Worm (Caenorhabditis elegans) whole organism, L2 larva: ENCODE results near the gene Y57E12AL.6.

ENCODE experiments used
- C34F6.9 ChIP-seq: fragments of 150-350 bp; optimal IDR thresholded peaks from 2 replicates; lab custom pipeline; 2014; ENCODE audit warnings: missing biosample characterization, missing genetic modification characterization
- F13H6.1 ChIP-seq: sonication (generic microtip); optimal IDR thresholded peaks from 2 replicates; lab custom pipeline; 2016; ENCODE audit warnings: missing genetic modification characterization, missing compliant biosample characterization
- R02D3.7 ChIP-seq: fragments of 150-350 bp; optimal IDR thresholded peaks from 2 replicates; lab custom pipeline; 2014; ENCODE audit warnings: missing biosample characterization, missing genetic modification characterization
- Y55F3AM.14 ChIP-seq: fragments of 200-800 bp; sonication (Bioruptor generic); optimal IDR thresholded peaks from 2 replicates; lab custom pipeline; 2018; ENCODE audit warnings: mild to moderate bottlenecking, missing genetic modification characterization, missing compliant biosample characterization
- ZK546.5 ChIP-seq: sonication (generic microtip); optimal IDR thresholded peaks from 2 replicates; lab custom pipeline; 2017; ENCODE audit warnings: missing biosample characterization, missing genetic modification characterization
- alr-1 ChIP-seq: fragments of 150-350 bp; optimal IDR thresholded peaks from 2 replicates; lab custom pipeline; 2014; ENCODE audit warnings: missing biosample characterization, missing genetic modification characterization
- aly-2 ChIP-seq: fragments of 150-350 bp; optimal IDR thresholded peaks from 2 replicates; lab custom pipeline; 2014; ENCODE audit warnings: missing biosample characterization, missing genetic modification characterization
- ama-1 ChIP-seq: fragments of 150-350 bp; optimal IDR thresholded peaks from 2 replicates; lab custom pipeline; 2018; ENCODE audit warnings: inconsistent platforms
- blmp-1 ChIP-seq: sonication (generic microtip); optimal IDR thresholded peaks from 2 replicates; lab custom pipeline; 2017; ENCODE audit warnings: missing genetic modification characterization, mild to moderate bottlenecking, missing compliant biosample characterization, antibody characterized with exemption, moderate library complexity; ENCODE audit not compliant: insufficient read depth
- ceh-16 ChIP-seq: fragments of 150-350 bp; optimal IDR thresholded peaks from 2 replicates; lab custom pipeline; 2014; ENCODE audit warnings: missing biosample characterization, missing genetic modification characterization
- ceh-82 ChIP-seq: fragments of 150-350 bp; optimal IDR thresholded peaks from 2 replicates; lab custom pipeline; 2014; ENCODE audit warnings: missing biosample characterization, missing genetic modification characterization
- crh-2 ChIP-seq: sonication (generic microtip); optimal IDR thresholded peaks from 2 replicates; lab custom pipeline; 2017; ENCODE audit warnings: missing biosample characterization, missing genetic modification characterization
- dmd-4 ChIP-seq: sonication (generic microtip); optimal IDR thresholded peaks from 2 replicates; lab custom pipeline; 2017; ENCODE audit warnings: missing biosample characterization, missing genetic modification characterization
- egl-27 ChIP-seq: sonication (generic microtip); optimal IDR thresholded peaks from 3 replicates; lab custom pipeline; 2017; ENCODE audit warnings: missing biosample characterization, missing genetic modification reagents, missing genetic modification characterization
- elt-1 ChIP-seq: fragments of 150-350 bp; optimal IDR thresholded peaks from 2 replicates; lab custom pipeline; 2014; ENCODE audit warnings: missing biosample characterization, missing genetic modification characterization
- elt-3 ChIP-seq: sonication (generic microtip); optimal IDR thresholded peaks from 2 replicates; lab custom pipeline; 2017; ENCODE audit warnings: missing biosample characterization, missing genetic modification characterization
- fos-1 ChIP-seq: fragments of 150-350 bp; optimal IDR thresholded peaks from 2 replicates; lab custom pipeline; 2014; ENCODE audit warnings: missing biosample characterization, missing genetic modification characterization
- gmeb-1 ChIP-seq: fragments of 150-350 bp; optimal IDR thresholded peaks from 2 replicates; lab custom pipeline; 2014; ENCODE audit warnings: missing biosample characterization, missing genetic modification characterization
- lin-11 ChIP-seq: fragments of 150-350 bp; sonication (generic microtip); optimal IDR thresholded peaks from 2 replicates; lab custom pipeline; 2014; ENCODE audit warnings: missing biosample characterization, missing genetic modification characterization, inconsistent platforms, mixed read lengths
- lin-13 ChIP-seq: fragments of 150-350 bp; optimal IDR thresholded peaks from 2 replicates; lab custom pipeline; 2014; ENCODE audit warnings: missing biosample characterization, missing genetic modification reagents, missing genetic modification characterization
- lin-39 ChIP-seq: fragments of 150-350 bp; optimal IDR thresholded peaks from 2 replicates; lab custom pipeline; 2014; ENCODE audit warnings: missing biosample characterization, missing genetic modification reagents, missing genetic modification characterization
- lsy-2 ChIP-seq, 2 experiments: fragments of 150-350 bp in 1 of 2; sonication (generic microtip) in 1 of 2; optimal IDR thresholded peaks; 2 replicates each; lab custom pipeline; 2014 to 2017; ENCODE audit warnings: missing biosample characterization in 2 of 2, missing genetic modification characterization in 2 of 2
- mab-5 ChIP-seq: fragments of 150-350 bp; optimal IDR thresholded peaks from 2 replicates; lab custom pipeline; 2014; ENCODE audit warnings: missing biosample characterization, missing genetic modification characterization
- mbf-1 ChIP-seq: sonication (generic microtip); optimal IDR thresholded peaks from 2 replicates; lab custom pipeline; 2017; ENCODE audit warnings: missing biosample characterization, missing genetic modification characterization
- mdl-1 ChIP-seq, 2 experiments: fragments of 150-350 bp in 1 of 2; sonication (generic microtip) in 1 of 2; optimal IDR thresholded peaks; 2 replicates each; lab custom pipeline; 2017; ENCODE audit warnings: missing biosample characterization in 2 of 2, missing genetic modification characterization in 2 of 2
- nhr-10 ChIP-seq: sonication (generic microtip); optimal IDR thresholded peaks from 2 replicates; lab custom pipeline; 2017; ENCODE audit warnings: missing biosample characterization, missing genetic modification characterization
- nhr-11 ChIP-seq: fragments of 150-350 bp; optimal IDR thresholded peaks from 2 replicates; lab custom pipeline; 2014; ENCODE audit warnings: missing biosample characterization, missing genetic modification characterization
- nhr-12 ChIP-seq: fragments of 150-350 bp; optimal IDR thresholded peaks from 2 replicates; lab custom pipeline; 2014; ENCODE audit warnings: missing biosample characterization, missing genetic modification characterization
- nhr-129 ChIP-seq: fragments of 150-350 bp; optimal IDR thresholded peaks from 2 replicates; lab custom pipeline; 2014; ENCODE audit warnings: missing biosample characterization, missing genetic modification characterization
- nhr-21 ChIP-seq: fragments of 150-350 bp; optimal IDR thresholded peaks from 2 replicates; lab custom pipeline; 2014; ENCODE audit warnings: missing biosample characterization, missing genetic modification characterization
- nhr-23 ChIP-seq: fragments of 150-350 bp; optimal IDR thresholded peaks from 2 replicates; lab custom pipeline; 2014; ENCODE audit warnings: missing biosample characterization, missing genetic modification reagents, missing genetic modification characterization
- nhr-237 ChIP-seq: fragments of 150-350 bp; optimal IDR thresholded peaks from 2 replicates; lab custom pipeline; 2014; ENCODE audit warnings: missing biosample characterization, missing genetic modification characterization
- nhr-25 ChIP-seq: fragments of 150-350 bp; sonication (generic microtip); optimal IDR thresholded peaks from 3 replicates; lab custom pipeline; 2014; ENCODE audit warnings: missing biosample characterization, missing genetic modification characterization
- nhr-6 ChIP-seq: fragments of 150-350 bp; optimal IDR thresholded peaks from 2 replicates; lab custom pipeline; 2014; ENCODE audit warnings: missing biosample characterization, missing genetic modification characterization
- nhr-77 ChIP-seq: fragments of 150-350 bp; optimal IDR thresholded peaks from 2 replicates; lab custom pipeline; 2014; ENCODE audit warnings: missing biosample characterization, missing genetic modification characterization
- peb-1 ChIP-seq: fragments of 150-350 bp; optimal IDR thresholded peaks from 2 replicates; lab custom pipeline; 2014; ENCODE audit warnings: missing biosample characterization, missing genetic modification characterization
- sem-4 ChIP-seq: fragments of 150-350 bp; optimal IDR thresholded peaks from 2 replicates; lab custom pipeline; 2014; ENCODE audit warnings: missing biosample characterization, missing genetic modification reagents, missing genetic modification characterization
- skn-1 ChIP-seq: sonication (generic microtip); optimal IDR thresholded peaks from 2 replicates; lab custom pipeline; 2017; ENCODE audit warnings: missing biosample characterization, missing genetic modification characterization
- sma-3 ChIP-seq: sonication (generic microtip); optimal IDR thresholded peaks from 2 replicates; lab custom pipeline; 2016; ENCODE audit warnings: missing genetic modification reagents, missing genetic modification characterization, missing compliant biosample characterization
- sma-9 ChIP-seq, 2 experiments: fragments of 150-350 bp in 1 of 2; sonication (generic microtip) in 1 of 2; optimal IDR thresholded peaks; 2 replicates each; lab custom pipeline; 2014 to 2016; ENCODE audit warnings: missing genetic modification characterization in 2 of 2, mild to moderate bottlenecking in 1 of 2, missing biosample characterization in 1 of 2, missing compliant biosample characterization in 1 of 2, missing genetic modification reagents in 1 of 2, moderate library complexity in 1 of 2
- snpc-4 ChIP-seq: fragments of 150-350 bp; optimal IDR thresholded peaks from 2 replicates; lab custom pipeline; 2014; ENCODE audit warnings: missing biosample characterization, missing genetic modification characterization
- unc-39 ChIP-seq: fragments of 150-350 bp; optimal IDR thresholded peaks from 2 replicates; lab custom pipeline; 2014; ENCODE audit warnings: missing biosample characterization, missing genetic modification characterization
- unc-55 ChIP-seq: fragments of 150-350 bp; sonication (generic microtip); optimal IDR thresholded peaks from 3 replicates; lab custom pipeline; 2014; ENCODE audit warnings: missing biosample characterization, missing genetic modification reagents, missing genetic modification characterization
- unc-62 ChIP-seq: fragments of 150-350 bp; optimal IDR thresholded peaks from 2 replicates; lab custom pipeline; 2014; ENCODE audit warnings: missing biosample characterization, missing genetic modification reagents, missing genetic modification characterization
- zag-1 ChIP-seq: fragments of 150-350 bp; optimal IDR thresholded peaks from 2 replicates; lab custom pipeline; 2014; ENCODE audit warnings: missing biosample characterization, missing genetic modification characterization
- ztf-1 ChIP-seq: fragments of 200-800 bp; sonication (Bioruptor generic); conservative IDR thresholded peaks from 2 replicates; pipeline ENCODE4 v1.3.6; 2022; ENCODE audit warnings: missing genetic modification characterization, missing compliant biosample characterization
- ztf-11 ChIP-seq: sonication (generic microtip); optimal IDR thresholded peaks from 2 replicates; lab custom pipeline; 2017; ENCODE audit warnings: missing biosample characterization, missing genetic modification characterization
- ztf-4 ChIP-seq: fragments of 150-350 bp; optimal IDR thresholded peaks from 2 replicates; lab custom pipeline; 2014; ENCODE audit warnings: missing biosample characterization, missing genetic modification characterization

Y57E12AL.6 gene

ce11 chrV:7060396-7060795 is at the start of gene Y57E12AL.6, which contains the start of gene Y57E12AL.1:
Y57E12AL.6 (minus strand) TSS chrV:7060470.
Y57E12AL.1 (plus strand) TSS chrV:7060530.
- peak; percentile 86 for TF ChIP-seq gmeb-1 (tag; lab: Kevin White, UChicago)
- peak; percentile 93 for TF ChIP-seq C34F6.9
- TF ChIP-seq ceh-82 (tag; lab: Kevin White, UChicago) = no peak
- peak; percentile 73 for TF ChIP-seq nhr-21 (tag; lab: Kevin White, UChicago)
- TF ChIP-seq F13H6.1 (tag; lab: Kevin White, UChicago) = peak; percentile 83
- TF ChIP-seq alr-1 = no peak
- peak; percentile 73 for TF ChIP-seq lin-13 (GFP tag; lab: Kevin White, UChicago)
- TF ChIP-seq nhr-77 (tag; lab: Kevin White, UChicago) = no peak
- peak; percentile 79 for TF ChIP-seq unc-55 (GFP tag; lab: Kevin White, UChicago)
- TF ChIP-seq mdl-1 (tag; optimal IDR thresholded peaks at IDR 0.05; lab: Kevin White, UChicago) = peak in 1 of 2 experiments; percentile 31
- no peak for TF ChIP-seq dmd-4
- TF ChIP-seq nhr-6 (tag; lab: Kevin White, UChicago) = peak; percentile 75
- TF ChIP-seq ama-1 (lab: Kevin White, UChicago) = no peak
- no peak for TF ChIP-seq mbf-1 (tag; lab: Kevin White, UChicago)
- no peak for TF ChIP-seq nhr-11 (tag; lab: Kevin White, UChicago)
- TF ChIP-seq unc-62 (GFP tag; lab: Kevin White, UChicago) = no peak
- TF ChIP-seq Y55F3AM.14 (GFP tag; lab: Kevin White, UChicago) = no peak
- TF ChIP-seq blmp-1 = peak; percentile 36
- peak; percentile 51 for TF ChIP-seq lin-11 (tag; lab: Kevin White, UChicago)
- no peak for TF ChIP-seq ceh-16
- TF ChIP-seq nhr-25 (tag; lab: Kevin White, UChicago) = peak; percentile 91
- peak; percentile 88 for TF ChIP-seq sma-9 (GFP tag; optimal IDR thresholded peaks at IDR 0.05; lab: Kevin White, UChicago)
- no peak for TF ChIP-seq sma-9 (tag; optimal IDR thresholded peaks at IDR 0.05; lab: Kevin White, UChicago)
- TF ChIP-seq nhr-129 (tag; lab: Kevin White, UChicago) = peak; percentile 91
- TF ChIP-seq elt-3 (tag; lab: Kevin White, UChicago) = no peak
- no peak for TF ChIP-seq nhr-12 (tag; lab: Kevin White, UChicago)
- TF ChIP-seq egl-27 (tag; lab: Kevin White, UChicago) = peak; percentile 49
- peak; percentile 67 for TF ChIP-seq skn-1 (tag; lab: Kevin White, UChicago)
- TF ChIP-seq unc-39 = no peak
- TF ChIP-seq crh-2 (tag; lab: Kevin White, UChicago) = peak; percentile 92
- TF ChIP-seq snpc-4 (tag; lab: Kevin White, UChicago) = peak; percentile 60
- TF ChIP-seq fos-1 = peak; percentile 51
- TF ChIP-seq sma-3 (GFP tag; lab: Kevin White, UChicago) = peak; percentile 80
- no peak for TF ChIP-seq ztf-11 (tag; lab: Kevin White, UChicago)
- peak; percentile 79 for TF ChIP-seq sem-4 (tag; lab: Kevin White, UChicago)
- peak; percentile 37 for TF ChIP-seq mab-5 (tag; lab: Kevin White, UChicago)
- peak; percentile 28 for TF ChIP-seq nhr-237 (tag; lab: Kevin White, UChicago)
- no peak for TF ChIP-seq elt-1 (tag; lab: Kevin White, UChicago)
- TF ChIP-seq peb-1 (tag; lab: Kevin White, UChicago) = no peak
- peak; percentile 17 for TF ChIP-seq zag-1
- no peak for TF ChIP-seq aly-2
- TF ChIP-seq nhr-23 (tag; lab: Kevin White, UChicago) = no peak
- peak; percentile 67 to 89 for TF ChIP-seq lsy-2 (tag; optimal IDR thresholded peaks at IDR 0.05; lab: Kevin White, UChicago)
- no peak for TF ChIP-seq ztf-1 (GFP tag; lab: Robert Waterston, UW)
- peak; percentile 77 for TF ChIP-seq ztf-4
- TF ChIP-seq lin-39 (tag; lab: Kevin White, UChicago) = no peak
- TF ChIP-seq nhr-10 (tag; lab: Kevin White, UChicago) = no peak
- peak; percentile 7 for TF ChIP-seq R02D3.7 (tag; lab: Kevin White, UChicago)
- TF ChIP-seq ZK546.5 (tag; lab: Kevin White, UChicago) = no peak
